Worm (Caenorhabditis elegans) whole organism, L2 larva: Measurements from ENCODE around the gene pkc-2.

Experiments
- ama-1 ChIP-seq: fragments of 150-350 bp; optimal IDR thresholded peaks from 2 replicates; lab custom pipeline; 2018; ENCODE audit warnings: inconsistent platforms
- mdl-1 ChIP-seq, 2 experiments: fragments of 150-350 bp in 1 of 2; sonication (generic microtip) in 1 of 2; optimal IDR thresholded peaks; 2 replicates each; lab custom pipeline; 2017; ENCODE audit warnings: missing biosample characterization in 2 of 2, missing genetic modification characterization in 2 of 2
- nhr-10 ChIP-seq: sonication (generic microtip); optimal IDR thresholded peaks from 2 replicates; lab custom pipeline; 2017; ENCODE audit warnings: missing biosample characterization, missing genetic modification characterization
- nhr-11 ChIP-seq: fragments of 150-350 bp; optimal IDR thresholded peaks from 2 replicates; lab custom pipeline; 2014; ENCODE audit warnings: missing biosample characterization, missing genetic modification characterization
- nhr-12 ChIP-seq: fragments of 150-350 bp; optimal IDR thresholded peaks from 2 replicates; lab custom pipeline; 2014; ENCODE audit warnings: missing biosample characterization, missing genetic modification characterization
- nhr-25 ChIP-seq: fragments of 150-350 bp; sonication (generic microtip); optimal IDR thresholded peaks from 3 replicates; lab custom pipeline; 2014; ENCODE audit warnings: missing biosample characterization, missing genetic modification characterization
- nhr-77 ChIP-seq: fragments of 150-350 bp; optimal IDR thresholded peaks from 2 replicates; lab custom pipeline; 2014; ENCODE audit warnings: missing biosample characterization, missing genetic modification characterization

ce11 chrX:9364501-9364900, at the start of gene pkc-2:
- TF ChIP-seq nhr-10 (tag; lab: Kevin White, UChicago): no peak
- TF ChIP-seq ama-1: no peak
- no peak for TF ChIP-seq mdl-1 (tag; optimal IDR thresholded peaks at IDR 0.05; lab: Kevin White, UChicago)
- TF ChIP-seq nhr-12: no peak
- TF ChIP-seq nhr-25 (tag; lab: Kevin White, UChicago): no peak
- no peak for TF ChIP-seq nhr-11
- no peak for TF ChIP-seq nhr-77 (tag; lab: Kevin White, UChicago)
